Worm (Caenorhabditis elegans): ENCODE data around the gene zip-1.

DNA sequence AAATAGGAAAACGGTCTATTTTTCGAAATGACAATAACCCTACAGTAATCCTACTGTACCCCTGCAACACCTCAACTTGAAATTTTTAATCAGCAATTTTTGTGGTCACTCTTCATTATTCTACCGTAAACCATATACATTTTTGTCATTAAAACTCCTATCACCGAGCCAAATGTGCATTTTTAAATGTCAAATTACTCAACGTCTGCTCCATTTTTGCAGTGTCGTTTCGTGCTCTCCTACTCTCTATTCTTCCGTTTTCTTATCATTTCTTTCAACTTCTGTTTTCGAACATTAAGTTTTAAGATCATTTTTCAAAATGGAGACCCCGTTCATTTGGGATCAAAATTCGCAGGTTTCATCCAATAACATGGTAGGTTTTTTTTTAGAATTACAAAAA is 26.1 kb upstream of the zip-1 start, which contains the start of gene pqn-92:
- TF ChIP-seq unc-62 (GFP tag; optimal IDR thresholded peaks at IDR 0.05) (no peak), F10E7.11 (tag; optimal IDR thresholded peaks at IDR 0.05) (no peak)

All from whole organism, young adult.